Fruit fly (Drosophila melanogaster) whole organism, pupa: ENCODE measurements at regions not wholly inside any gene's neighbourhood (a gene's known extent, or its start where the extent isn't known, plus 50 kb on each side); places are given as distances from the start of the nearest gene placed in this dataset.

ENCODE experiments used
- CG13204 ChIP-seq: fragments of 200-800 bp; sonication (Bioruptor generic); optimal IDR thresholded peaks from 2 replicates; lab custom pipeline; 2018; ENCODE audit warnings: missing biosample characterization, mild to moderate bottlenecking, missing genetic modification characterization, moderate library complexity
- CG17806 ChIP-seq: fragments of 200-800 bp; sonication (Bioruptor generic); optimal IDR thresholded peaks from 2 replicates; lab custom pipeline; 2018; ENCODE audit warnings: missing biosample characterization, mild to moderate bottlenecking, missing genetic modification characterization, moderate library complexity
- CG32121 ChIP-seq: fragments of 200-800 bp; sonication (Bioruptor generic); IDR thresholded peaks from 2 replicates; pipeline ENCODE4 v1.3.6; 2022; ENCODE audit warnings: missing biosample characterization, missing genetic modification characterization
- CG4496 ChIP-seq: fragments of 200-800 bp; sonication (Bioruptor generic); IDR thresholded peaks from 3 replicates; pipeline ENCODE4 v1.3.6; 2022; ENCODE audit warnings: missing biosample characterization, missing genetic modification characterization
- CG8159 ChIP-seq: fragments of 200-800 bp; sonication (Bioruptor generic); optimal IDR thresholded peaks from 3 replicates; lab custom pipeline; 2018; ENCODE audit warnings: missing biosample characterization, mild to moderate bottlenecking, missing genetic modification characterization, moderate library complexity
- Pif1A ChIP-seq: fragments of 200-800 bp; sonication (Bioruptor generic); optimal IDR thresholded peaks from 3 replicates; lab custom pipeline; 2016; ENCODE audit warnings: missing biosample characterization, missing genetic modification characterization
- gl ChIP-seq: fragments of 200-800 bp; sonication (Bioruptor generic); optimal IDR thresholded peaks from 2 replicates; lab custom pipeline; 2018; ENCODE audit warnings: missing biosample characterization, mild to moderate bottlenecking, missing genetic modification characterization
- rn ChIP-seq: fragments of 200-800 bp; sonication (Bioruptor generic); IDR thresholded peaks from 2 replicates; pipeline ENCODE4 v1.3.6; 2022; ENCODE audit warnings: missing biosample characterization, missing genetic modification characterization

dm6 chrX:21764771-21765170 lies 134.8 kb upstream of the DIP1 start:
- no peak for TF ChIP-seq CG32121 (GFP tag; lab: Robert Waterston, UW)
- TF ChIP-seq CG13204: no peak
- TF ChIP-seq CG4496: no peak
- no peak for TF ChIP-seq gl (tag; lab: Kevin White, UChicago)
- TF ChIP-seq CG17806: no peak
- TF ChIP-seq CG8159 (tag; lab: Kevin White, UChicago): no peak
- no peak for TF ChIP-seq rn (GFP tag; lab: Robert Waterston, UW)
- TF ChIP-seq Pif1A: no peak
